Worm (Caenorhabditis elegans) whole organism, L3 larva: ENCODE measurements around the gene pcn-1.

Experiments
- R02D3.7 ChIP-seq: fragments of 150-350 bp; optimal IDR thresholded peaks from 2 replicates; lab custom pipeline; 2014; ENCODE audit warnings: missing biosample characterization, missing genetic modification characterization
- ZK546.5 ChIP-seq: sonication (generic microtip); optimal IDR thresholded peaks from 2 replicates; lab custom pipeline; 2017; ENCODE audit warnings: missing biosample characterization, missing genetic modification characterization
- daf-12 ChIP-seq: fragments of 150-350 bp; optimal IDR thresholded peaks from 2 replicates; lab custom pipeline; 2014; ENCODE audit warnings: missing biosample characterization, missing genetic modification reagents, missing genetic modification characterization
- eor-1 ChIP-seq, 2 experiments: fragments of 150-350 bp; optimal IDR thresholded peaks; 2 replicates each; lab custom pipeline; 2014 to 2018; ENCODE audit warnings: missing biosample characterization in 2 of 2, missing genetic modification characterization in 2 of 2
- fos-1 ChIP-seq: fragments of 150-350 bp; optimal IDR thresholded peaks from 2 replicates; lab custom pipeline; 2014; ENCODE audit warnings: missing biosample characterization, missing genetic modification characterization
- lin-15B ChIP-seq: fragments of 150-350 bp; optimal IDR thresholded peaks from 2 replicates; lab custom pipeline; 2014; ENCODE audit warnings: missing biosample characterization, missing genetic modification characterization
- lsy-12 ChIP-seq: sonication (generic microtip); optimal IDR thresholded peaks from 2 replicates; lab custom pipeline; 2016; ENCODE audit warnings: mild to moderate bottlenecking, missing genetic modification characterization, missing compliant biosample characterization
- mdl-1 ChIP-seq: fragments of 150-350 bp; optimal IDR thresholded peaks from 2 replicates; lab custom pipeline; 2014; ENCODE audit warnings: missing biosample characterization, missing genetic modification characterization
- mml-1 ChIP-seq: fragments of 150-350 bp; sonication (generic microtip); optimal IDR thresholded peaks from 3 replicates; lab custom pipeline; 2014; ENCODE audit warnings: missing biosample characterization, missing genetic modification characterization
- nhr-11 ChIP-seq: fragments of 150-350 bp; optimal IDR thresholded peaks from 2 replicates; lab custom pipeline; 2014; ENCODE audit warnings: missing biosample characterization, missing genetic modification characterization
- tbx-2 ChIP-seq: sonication (generic microtip); optimal IDR thresholded peaks from 2 replicates; lab custom pipeline; 2016; ENCODE audit warnings: mild to moderate bottlenecking, missing genetic modification characterization, missing compliant biosample characterization
- unc-39 ChIP-seq: sonication (generic microtip); optimal IDR thresholded peaks from 4 replicates; lab custom pipeline; 2017; ENCODE audit warnings: missing biosample characterization, missing genetic modification characterization
- unc-62 ChIP-seq: fragments of 150-350 bp; sonication (generic microtip); optimal IDR thresholded peaks from 4 replicates; lab custom pipeline; 2014; ENCODE audit warnings: missing biosample characterization, missing genetic modification reagents, missing genetic modification characterization
- ztf-11 ChIP-seq: fragments of 150-350 bp; optimal IDR thresholded peaks from 2 replicates; lab custom pipeline; 2014; ENCODE audit warnings: missing biosample characterization, missing genetic modification characterization

DNA sequence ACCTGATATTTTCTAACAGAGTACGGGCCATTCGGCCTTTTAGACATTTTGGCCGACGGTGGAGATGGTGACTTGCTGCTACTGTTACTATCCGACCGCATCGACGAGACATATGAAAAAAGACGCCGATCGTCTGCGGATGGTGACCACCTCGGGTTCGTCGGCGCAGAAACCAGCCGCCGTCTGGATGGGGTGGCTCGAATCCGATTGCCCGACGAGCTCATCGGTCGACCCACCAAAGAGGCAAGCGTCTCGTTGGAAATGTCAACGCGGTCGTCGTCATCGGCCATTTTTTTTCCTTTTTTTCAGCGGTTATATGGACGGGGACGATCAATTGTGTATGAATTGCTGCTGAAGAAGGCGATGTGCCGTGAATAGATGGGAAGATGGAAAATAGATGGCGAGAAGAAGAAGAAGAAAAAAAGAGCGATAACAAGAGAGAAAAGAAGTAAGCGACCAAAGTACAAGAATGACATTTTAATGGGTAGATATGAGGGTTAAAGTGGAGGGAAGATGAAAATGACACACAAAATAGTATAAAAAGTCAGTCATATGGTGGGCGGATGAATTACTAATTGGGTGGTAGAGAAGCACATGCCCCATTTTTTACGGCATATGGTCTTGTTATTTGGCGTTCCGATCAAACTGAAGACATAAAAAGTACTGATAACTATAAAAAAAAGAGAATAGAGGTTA is 30.4 kb downstream of the pcn-1 start:
- no peak for TF ChIP-seq daf-12 (tag; lab: Kevin White, UChicago)
- no peak for TF ChIP-seq eor-1 (tag; optimal IDR thresholded peaks at IDR 0.05; lab: Kevin White, UChicago)
- no peak for TF ChIP-seq nhr-11 (tag; lab: Kevin White, UChicago)
- no peak for TF ChIP-seq tbx-2 (tag; lab: Kevin White, UChicago)
- no peak for TF ChIP-seq ZK546.5
- TF ChIP-seq ztf-11 (tag; lab: Kevin White, UChicago), result no peak
- TF ChIP-seq mdl-1 (tag; lab: Kevin White, UChicago), result no peak
- TF ChIP-seq lsy-12 (tag; lab: Kevin White, UChicago), result no peak
- TF ChIP-seq lin-15B (tag; lab: Kevin White, UChicago), result no peak
- no peak for TF ChIP-seq unc-62
- no peak for TF ChIP-seq R02D3.7 (tag; lab: Kevin White, UChicago)
- TF ChIP-seq mml-1 (tag; lab: Kevin White, UChicago), result no peak
- no peak for TF ChIP-seq fos-1 (tag; lab: Kevin White, UChicago)
- no peak for TF ChIP-seq unc-39
